Worm (Caenorhabditis elegans) whole organism, L3 larva: ENCODE results near the gene F35C11.3.

Source experiments
- aly-2 ChIP-seq: fragments of 150-350 bp; optimal IDR thresholded peaks from 2 replicates; lab custom pipeline; 2014; ENCODE audit warnings: missing biosample characterization, missing genetic modification characterization
- elt-2 ChIP-seq: sonication (generic microtip); optimal IDR thresholded peaks from 2 replicates; lab custom pipeline; 2016; ENCODE audit warnings: missing genetic modification reagents, mild to moderate bottlenecking, missing genetic modification characterization, missing compliant biosample characterization
- fkh-10 ChIP-seq: sonication (generic microtip); optimal IDR thresholded peaks from 2 replicates; lab custom pipeline; 2017; ENCODE audit warnings: missing biosample characterization, missing genetic modification reagents, missing genetic modification characterization
- fos-1 ChIP-seq: fragments of 150-350 bp; optimal IDR thresholded peaks from 2 replicates; lab custom pipeline; 2014; ENCODE audit warnings: missing biosample characterization, missing genetic modification characterization
- nhr-12 ChIP-seq: fragments of 150-350 bp; optimal IDR thresholded peaks from 2 replicates; lab custom pipeline; 2014; ENCODE audit warnings: missing biosample characterization, missing genetic modification characterization
- nhr-237 ChIP-seq: fragments of 150-350 bp; optimal IDR thresholded peaks from 2 replicates; lab custom pipeline; 2014; ENCODE audit warnings: missing biosample characterization, missing genetic modification characterization
- nhr-76 ChIP-seq: fragments of 150-350 bp; sonication (generic microtip); optimal IDR thresholded peaks from 5 replicates; lab custom pipeline; 2014; ENCODE audit warnings: missing biosample characterization, missing genetic modification characterization
- nhr-77 ChIP-seq: fragments of 150-350 bp; optimal IDR thresholded peaks from 2 replicates; lab custom pipeline; 2014; ENCODE audit warnings: missing biosample characterization, missing genetic modification characterization
- pha-4 ChIP-seq: fragments of 150-350 bp; optimal IDR thresholded peaks from 2 replicates; lab custom pipeline; 2014; ENCODE audit warnings: missing biosample characterization, missing genetic modification reagents, missing genetic modification characterization
- skn-1 ChIP-seq: fragments of 150-350 bp; optimal IDR thresholded peaks from 2 replicates; lab custom pipeline; 2014; ENCODE audit warnings: missing biosample characterization, missing genetic modification characterization
- unc-62 ChIP-seq: fragments of 150-350 bp; sonication (generic microtip); optimal IDR thresholded peaks from 4 replicates; lab custom pipeline; 2014; ENCODE audit warnings: missing biosample characterization, missing genetic modification reagents, missing genetic modification characterization
- ztf-4 ChIP-seq: fragments of 150-350 bp; optimal IDR thresholded peaks from 2 replicates; lab custom pipeline; 2014; ENCODE audit warnings: missing biosample characterization, missing genetic modification characterization

ce11 chrII:8259038-8259437 is 12.5 kb downstream of the F35C11.3 start, which contains the start of gene F35C11.6:
- TF ChIP-seq pha-4 (no peak), nhr-12 (tag; lab: Kevin White, UChicago) (no peak), unc-62 (GFP tag; lab: Kevin White, UChicago) (no peak), nhr-77 (tag; lab: Kevin White, UChicago) (no peak), fos-1 (tag; lab: Kevin White, UChicago) (no peak), fkh-10 (no peak), nhr-237 (tag; lab: Kevin White, UChicago) (no peak), aly-2 (tag; lab: Kevin White, UChicago) (no peak), ztf-4 (tag; lab: Kevin White, UChicago) (no peak), elt-2 (tag; lab: Kevin White, UChicago) (no peak), skn-1 (tag; lab: Kevin White, UChicago) (no peak), nhr-76 (tag; lab: Kevin White, UChicago) (no peak)
